Fruit fly (Drosophila melanogaster) whole organism, embryonic: Measurements from ENCODE around the gene Gycalpha99B.

Source experiments
- CG12391 ChIP-seq: fragments of 200-800 bp; sonication (Bioruptor generic); optimal IDR thresholded peaks from 3 replicates; lab custom pipeline; 2018; ENCODE audit warnings: missing biosample characterization, mild to moderate bottlenecking, missing genetic modification characterization, moderate library complexity
- CG13775 ChIP-seq: fragments of 200-800 bp; sonication (Bioruptor generic); optimal IDR thresholded peaks from 3 replicates; lab custom pipeline; 2017; ENCODE audit warnings: missing biosample characterization, mild to moderate bottlenecking, missing genetic modification characterization
- CG16779 ChIP-seq: fragments of 200-800 bp; sonication (Bioruptor generic); IDR thresholded peaks from 2 replicates; pipeline ENCODE4 v1.3.6; 2022; ENCODE audit warnings: missing biosample characterization, missing genetic modification characterization
- CG3163 ChIP-seq: fragments of 200-800 bp; sonication (Bioruptor generic); optimal IDR thresholded peaks from 3 replicates; lab custom pipeline; 2016; ENCODE audit warnings: missing biosample characterization, missing genetic modification characterization
- CG32532 ChIP-seq: fragments of 200-800 bp; sonication (Bioruptor generic); IDR thresholded peaks from 2 replicates; pipeline ENCODE4 v1.3.6; 2022; ENCODE audit warnings: missing biosample characterization, missing genetic modification characterization
- CG3847 ChIP-seq: fragments of 200-800 bp; sonication (Bioruptor generic); IDR thresholded peaks from 2 replicates; pipeline ENCODE4 v1.3.6; 2022; ENCODE audit warnings: missing biosample characterization, missing genetic modification characterization
- CG3995 ChIP-seq: fragments of 200-800 bp; sonication (Bioruptor generic); optimal IDR thresholded peaks from 3 replicates; lab custom pipeline; 2016; ENCODE audit warnings: missing biosample characterization, missing genetic modification characterization
- CG4404 ChIP-seq: fragments of 200-800 bp; sonication (Bioruptor generic); IDR thresholded peaks from 2 replicates; pipeline ENCODE4 v1.3.6; 2022; ENCODE audit warnings: missing biosample characterization, missing genetic modification characterization
- CG5245 ChIP-seq: fragments of 200-800 bp; sonication (Bioruptor generic); optimal IDR thresholded peaks from 3 replicates; lab custom pipeline; 2016; ENCODE audit warnings: missing biosample characterization, missing genetic modification characterization
- CG6765 ChIP-seq: fragments of 200-800 bp; sonication (Bioruptor generic); optimal IDR thresholded peaks from 3 replicates; lab custom pipeline; 2017; ENCODE audit warnings: missing biosample characterization, mild to moderate bottlenecking, missing genetic modification characterization
- CG6791 ChIP-seq: fragments of 200-800 bp; sonication (Bioruptor generic); IDR thresholded peaks from 3 replicates; pipeline ENCODE4 v1.3.6; 2022; ENCODE audit warnings: missing biosample characterization, missing genetic modification characterization; ENCODE audit not compliant: partially characterized antibody
- CG8359 ChIP-seq: fragments of 200-800 bp; sonication (Bioruptor generic); optimal IDR thresholded peaks from 2 replicates; lab custom pipeline; 2017; ENCODE audit warnings: missing biosample characterization, mild to moderate bottlenecking, missing genetic modification characterization, borderline replicate concordance
- CG8924 ChIP-seq: fragments of 200-800 bp; optimal IDR thresholded peaks from 3 replicates; lab custom pipeline; 2019; ENCODE audit warnings: missing biosample characterization, mild to moderate bottlenecking, missing genetic modification characterization, moderate library complexity
- CTCF ChIP-seq: fragments of 200-800 bp; sonication (Bioruptor generic); optimal IDR thresholded peaks from 2 replicates; lab custom pipeline; 2017; ENCODE audit warnings: missing biosample characterization, mild to moderate bottlenecking, missing genetic modification characterization, moderate library complexity
- Dll ChIP-seq: fragments of 200-800 bp; sonication (Bioruptor generic); IDR thresholded peaks from 4 replicates; pipeline ENCODE4 v1.3.6; 2022; ENCODE audit warnings: missing biosample characterization, missing genetic modification characterization; ENCODE audit not compliant: partially characterized antibody
- Gsc ChIP-seq: fragments of 200-800 bp; sonication (Bioruptor generic); IDR thresholded peaks from 2 replicates; pipeline ENCODE4 v1.3.6; 2022; ENCODE audit warnings: missing biosample characterization, missing genetic modification characterization
- H15 ChIP-seq: fragments of 200-800 bp; sonication (Bioruptor generic); IDR thresholded peaks from 3 replicates; pipeline ENCODE4 v1.3.6; 2022; ENCODE audit warnings: missing biosample characterization, missing genetic modification characterization
- HHEX ChIP-seq: fragments of 200-800 bp; sonication (Bioruptor generic); optimal IDR thresholded peaks from 3 replicates; lab custom pipeline; 2017; ENCODE audit warnings: missing biosample characterization, mild to moderate bottlenecking, missing genetic modification characterization, missing genetic modification reagents
- HLH54F ChIP-seq: fragments of 200-800 bp; sonication (Bioruptor generic); optimal IDR thresholded peaks from 3 replicates; lab custom pipeline; 2016; ENCODE audit warnings: missing biosample characterization, missing genetic modification characterization
- HLHmδ ChIP-seq: fragments of 200-800 bp; sonication (Bioruptor generic); optimal IDR thresholded peaks from 2 replicates; lab custom pipeline; 2018; ENCODE audit warnings: missing biosample characterization, mild to moderate bottlenecking, missing genetic modification characterization, moderate library complexity
- Hand ChIP-seq: fragments of 200-800 bp; sonication (Bioruptor generic); optimal IDR thresholded peaks from 2 replicates; lab custom pipeline; 2017; ENCODE audit warnings: mild to moderate bottlenecking, missing biosample characterization, missing genetic modification reagents, missing genetic modification characterization
- Hmx ChIP-seq: fragments of 200-800 bp; sonication (Bioruptor generic); optimal IDR thresholded peaks from 2 replicates; lab custom pipeline; 2016; ENCODE audit warnings: missing biosample characterization, missing genetic modification characterization
- Hr3 ChIP-seq: fragments of 200-800 bp; sonication (Bioruptor generic); optimal IDR thresholded peaks from 3 replicates; lab custom pipeline; 2016; ENCODE audit warnings: missing biosample characterization, missing genetic modification characterization
- Hsf ChIP-seq: fragments of 200-800 bp; sonication (Bioruptor generic); optimal IDR thresholded peaks from 3 replicates; lab custom pipeline; 2016; ENCODE audit warnings: missing biosample characterization, missing genetic modification characterization
- MESR4 ChIP-seq: fragments of 200-800 bp; sonication (Bioruptor generic); optimal IDR thresholded peaks from 2 replicates; lab custom pipeline; 2018; ENCODE audit warnings: missing biosample characterization, mild to moderate bottlenecking, missing genetic modification characterization, moderate library complexity
- Opbp ChIP-seq: fragments of 200-800 bp; sonication (Bioruptor generic); IDR thresholded peaks from 3 replicates; pipeline ENCODE4 v1.3.6; 2022; ENCODE audit warnings: missing biosample characterization, missing genetic modification characterization; ENCODE audit not compliant: partially characterized antibody
- Ptx1 ChIP-seq: fragments of 200-800 bp; sonication (Bioruptor generic); IDR thresholded peaks from 2 replicates; pipeline ENCODE4 v1.3.6; 2022; ENCODE audit warnings: missing biosample characterization, missing genetic modification characterization
- Rx ChIP-seq: fragments of 200-800 bp; sonication (Bioruptor generic); IDR thresholded peaks from 2 replicates; pipeline ENCODE4 v1.3.6; 2022; ENCODE audit warnings: missing biosample characterization, missing genetic modification characterization
- Tbp ChIP-seq: fragments of >200 bp; optimal IDR thresholded peaks from 2 replicates; lab custom pipeline; 2018; ENCODE audit warnings: missing biosample characterization, missing genetic modification characterization
- Xrp1 ChIP-seq: fragments of 200-800 bp; sonication (Bioruptor generic); IDR thresholded peaks from 2 replicates; pipeline ENCODE4 v1.3.6; 2022; ENCODE audit warnings: missing biosample characterization, missing genetic modification characterization
- bbx ChIP-seq: fragments of 200-800 bp; sonication (Bioruptor generic); IDR thresholded peaks from 2 replicates; pipeline ENCODE4 v1.3.6; 2022; ENCODE audit warnings: missing biosample characterization, missing genetic modification characterization; ENCODE audit not compliant: partially characterized antibody
- bsh ChIP-seq, 2 experiments: fragments of 200-800 bp; sonication (Bioruptor generic); optimal IDR thresholded peaks; 2 replicates each; lab custom pipeline; 2017 to 2018; ENCODE audit warnings: mild to moderate bottlenecking in 2 of 2, missing biosample characterization in 2 of 2, missing genetic modification characterization in 2 of 2, moderate library complexity in 1 of 2
- croc ChIP-seq: fragments of 200-800 bp; sonication (Bioruptor generic); conservative IDR thresholded peaks from 3 replicates; pipeline ENCODE4 v1.3.6; 2022; ENCODE audit warnings: missing biosample characterization, missing genetic modification characterization
- dmrt99B ChIP-seq: fragments of 200-800 bp; sonication (Bioruptor generic); optimal IDR thresholded peaks from 2 replicates; lab custom pipeline; 2018; ENCODE audit warnings: missing biosample characterization, mild to moderate bottlenecking, missing genetic modification characterization, moderate library complexity
- ems ChIP-seq: fragments of 200-800 bp; sonication (Bioruptor generic); optimal IDR thresholded peaks from 3 replicates; lab custom pipeline; 2016; ENCODE audit warnings: missing biosample characterization, missing genetic modification characterization
- fd3F ChIP-seq: fragments of 200-800 bp; sonication (Bioruptor generic); optimal IDR thresholded peaks from 2 replicates; lab custom pipeline; 2018; ENCODE audit warnings: missing biosample characterization, mild to moderate bottlenecking, missing genetic modification characterization, moderate library complexity
- gsb ChIP-seq: fragments of 200-800 bp; sonication (Bioruptor generic); IDR thresholded peaks from 2 replicates; pipeline ENCODE4 v1.3.6; 2022; ENCODE audit warnings: missing biosample characterization, missing genetic modification characterization
- h ChIP-seq: fragments of >200 bp; optimal IDR thresholded peaks from 2 replicates; lab custom pipeline; 2017
- hb ChIP-seq: fragments of 200-800 bp; sonication (Bioruptor generic); IDR thresholded peaks from 3 replicates; pipeline ENCODE4 v1.3.6; 2022; ENCODE audit warnings: missing biosample characterization, missing genetic modification characterization; ENCODE audit not compliant: partially characterized antibody
- knrl ChIP-seq: fragments of 200-800 bp; sonication (Bioruptor generic); IDR thresholded peaks from 3 replicates; pipeline ENCODE4 v1.3.6; 2022; ENCODE audit warnings: missing biosample characterization, missing genetic modification characterization; ENCODE audit not compliant: partially characterized antibody
- mam ChIP-seq: fragments of 200-800 bp; sonication (Bioruptor generic); optimal IDR thresholded peaks from 3 replicates; lab custom pipeline; 2016; ENCODE audit warnings: missing biosample characterization, missing genetic modification characterization
- nerfin-2 ChIP-seq: fragments of 200-800 bp; sonication (Bioruptor generic); IDR thresholded peaks from 2 replicates; pipeline ENCODE4 v1.3.6; 2022; ENCODE audit warnings: missing biosample characterization, missing genetic modification characterization; ENCODE audit not compliant: partially characterized antibody
- otp ChIP-seq: fragments of 200-800 bp; sonication (Bioruptor generic); IDR thresholded peaks from 3 replicates; pipeline ENCODE4, ENCODE4 v1.3.6; 2022; ENCODE audit warnings: missing biosample characterization, missing genetic modification characterization
- pum ChIP-seq: fragments of 200-800 bp; sonication (Bioruptor generic); optimal IDR thresholded peaks from 2 replicates; lab custom pipeline; 2016; ENCODE audit warnings: missing biosample characterization, missing genetic modification characterization
- rib ChIP-seq: fragments of 200-800 bp; sonication (Bioruptor generic); IDR thresholded peaks from 2 replicates; pipeline ENCODE4 v1.3.6; 2022; ENCODE audit warnings: missing biosample characterization, missing genetic modification characterization
- shn ChIP-seq: fragments of 200-800 bp; sonication (Bioruptor generic); optimal IDR thresholded peaks from 3 replicates; lab custom pipeline; 2016; ENCODE audit warnings: missing biosample characterization, missing genetic modification characterization
- sima ChIP-seq: fragments of 200-800 bp; sonication (Bioruptor generic); optimal IDR thresholded peaks from 2 replicates; lab custom pipeline; 2016; ENCODE audit warnings: missing biosample characterization, missing genetic modification characterization
- tll ChIP-seq, 2 experiments: fragments of 200-800 bp in 1 of 2; fragments of >200 bp in 1 of 2; sonication (Bioruptor generic) in 1 of 2; optimal IDR thresholded peaks; 2 replicates each; lab custom pipeline; 2017 to 2019; ENCODE audit warnings: missing biosample characterization in 2 of 2, missing genetic modification characterization in 2 of 2, mild to moderate bottlenecking in 1 of 2, moderate library complexity in 1 of 2
- tup ChIP-seq: fragments of 200-800 bp; sonication (Bioruptor generic); optimal IDR thresholded peaks from 2 replicates; lab custom pipeline; 2016; ENCODE audit warnings: missing biosample characterization, mild to moderate bottlenecking, missing genetic modification characterization, moderate library complexity
- unpg ChIP-seq: fragments of 200-800 bp; sonication (Bioruptor generic); optimal IDR thresholded peaks from 3 replicates; lab custom pipeline; 2018; ENCODE audit warnings: missing biosample characterization, mild to moderate bottlenecking, missing genetic modification characterization, moderate library complexity

The Gycalpha99B gene

DNA sequence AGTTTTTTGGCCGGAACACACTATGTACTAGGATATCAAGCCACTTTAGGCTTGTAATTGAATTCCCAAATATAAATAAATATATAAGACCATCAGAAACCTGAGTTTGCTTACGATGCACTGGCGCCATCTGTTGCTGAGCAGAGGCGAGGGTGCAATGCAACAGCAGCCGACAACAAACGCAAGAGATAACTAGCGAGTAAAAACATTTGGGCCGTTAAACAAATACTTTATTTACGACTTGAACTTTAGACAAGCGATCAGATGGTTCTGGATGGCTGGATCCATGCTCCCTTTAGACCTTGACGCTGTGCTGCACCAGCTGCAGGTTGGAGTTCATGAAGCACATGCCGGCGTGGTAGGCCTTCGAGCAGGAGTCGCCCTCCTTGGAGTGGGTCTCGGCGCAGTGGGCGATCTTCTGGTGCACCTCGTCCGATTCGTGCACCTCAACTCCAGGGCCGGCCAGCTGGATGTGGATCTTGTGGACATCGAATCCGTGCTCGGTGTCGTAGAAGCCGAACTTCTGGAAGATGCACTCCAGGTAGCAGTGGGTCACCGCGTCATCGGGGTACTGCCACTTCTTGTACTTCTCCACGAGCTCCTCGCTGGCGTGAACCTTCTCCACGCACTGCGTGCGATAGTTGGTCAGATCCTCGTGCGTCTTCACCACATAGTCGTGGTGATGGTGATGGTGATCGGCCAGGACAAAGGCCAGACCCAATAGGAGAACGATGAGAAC, 33.9 kb downstream of the Gycalpha99B start (continued):
- no peak for TF ChIP-seq unpg (GFP tag; lab: Kevin White, UChicago)
- no peak for TF ChIP-seq Hmx (GFP tag; lab: Kevin White, UChicago)
- no peak for TF ChIP-seq CG3163 (GFP tag; lab: Kevin White, UChicago)
- TF ChIP-seq Hr3, result no peak
- TF ChIP-seq HLH54F (GFP tag; lab: Kevin White, UChicago), result no peak
- no peak for TF ChIP-seq ems (GFP tag; lab: Kevin White, UChicago)
- TF ChIP-seq HHEX, result no peak
- no peak for TF ChIP-seq Hand
- peak; percentile 33 for TF ChIP-seq CG8359
- TF ChIP-seq Ptx1 (GFP tag; lab: Robert Waterston, UW), result no peak
- TF ChIP-seq CG6765 (GFP tag; lab: Kevin White, UChicago), result no peak
- TF ChIP-seq bsh (GFP tag; optimal IDR thresholded peaks at IDR 0.05; lab: Kevin White, UChicago), result peak in 1 of 2 experiments; percentile 1
- TF ChIP-seq CG6791, result no peak; the same call in 2 of the 3 replicates
- peak; percentile 89 for TF ChIP-seq CTCF (GFP tag; lab: Kevin White, UChicago)
- TF ChIP-seq CG3847 (GFP tag; lab: Robert Waterston, UW), result no peak
- no peak for TF ChIP-seq Opbp (GFP tag; lab: Robert Waterston, UW)
- no peak for TF ChIP-seq CG13775 (GFP tag; lab: Kevin White, UChicago)
- no peak for TF ChIP-seq tup (GFP tag; lab: Kevin White, UChicago)
- no peak for TF ChIP-seq CG16779
- peak; percentile 47 for TF ChIP-seq HLHmδ (GFP tag; lab: Kevin White, UChicago)
- no peak for TF ChIP-seq Xrp1 (GFP tag; lab: Robert Waterston, UW)
- TF ChIP-seq CG5245 (GFP tag; lab: Kevin White, UChicago), result no peak
- no peak for TF ChIP-seq CG4404
- TF ChIP-seq gsb (GFP tag; lab: Robert Waterston, UW), result 0 out of 2 replicates have a peak, but pooled peaks have one; percentile 20
- TF ChIP-seq CG32532 (GFP tag; lab: Robert Waterston, UW), result peak; percentile 20; the same call in 1 of the 2 replicates
- no peak for TF ChIP-seq otp (GFP tag; lab: Robert Waterston, UW)
- TF ChIP-seq Hsf (GFP tag; lab: Kevin White, UChicago), result no peak
- TF ChIP-seq h (lab: Kevin White, UChicago), result peak; percentile 70
- no peak for TF ChIP-seq Tbp
- TF ChIP-seq rib (GFP tag; lab: Robert Waterston, UW), result no peak
- TF ChIP-seq shn (GFP tag; lab: Kevin White, UChicago), result no peak
- no peak for TF ChIP-seq croc (GFP tag; lab: Robert Waterston, UW)
- no peak for TF ChIP-seq hb
- no peak for TF ChIP-seq Gsc (GFP tag; lab: Robert Waterston, UW)
- no peak for TF ChIP-seq fd3F
- no peak for TF ChIP-seq CG12391
- peak; percentile 7 for TF ChIP-seq dmrt99B (tag; lab: Kevin White, UChicago)
- TF ChIP-seq knrl (GFP tag; lab: Robert Waterston, UW), result no peak
- no peak for TF ChIP-seq pum
- TF ChIP-seq tll (GFP tag; optimal IDR thresholded peaks at IDR 0.05; lab: Kevin White, UChicago), result no peak
- TF ChIP-seq Rx (GFP tag; lab: Robert Waterston, UW), result no peak
- no peak for TF ChIP-seq sima (GFP tag; lab: Kevin White, UChicago)
- no peak for TF ChIP-seq CG3995
- no peak for TF ChIP-seq CG8924 (tag; lab: Kevin White, UChicago)
- TF ChIP-seq mam (GFP tag; lab: Kevin White, UChicago), result no peak
- no peak for TF ChIP-seq bbx
- no peak for TF ChIP-seq H15 (GFP tag; lab: Robert Waterston, UW)
- TF ChIP-seq nerfin-2 (GFP tag; lab: Robert Waterston, UW), result no peak
- no peak for TF ChIP-seq MESR4 (GFP tag; lab: Kevin White, UChicago)
- TF ChIP-seq Dll (GFP tag; lab: Robert Waterston, UW), result no peak
